Fruit fly (Drosophila melanogaster) S2 (cell line): ENCODE results near the gene Traf4.

Experiments used
- CG8478 ChIP-seq: fragments of >200 bp; optimal IDR thresholded peaks from 2 replicates; lab custom pipeline; 2018
- CTCF ChIP-seq, 2 experiments: fragments of >200 bp; optimal IDR thresholded peaks; 2 replicates each; lab custom pipeline; 2018

DNA sequence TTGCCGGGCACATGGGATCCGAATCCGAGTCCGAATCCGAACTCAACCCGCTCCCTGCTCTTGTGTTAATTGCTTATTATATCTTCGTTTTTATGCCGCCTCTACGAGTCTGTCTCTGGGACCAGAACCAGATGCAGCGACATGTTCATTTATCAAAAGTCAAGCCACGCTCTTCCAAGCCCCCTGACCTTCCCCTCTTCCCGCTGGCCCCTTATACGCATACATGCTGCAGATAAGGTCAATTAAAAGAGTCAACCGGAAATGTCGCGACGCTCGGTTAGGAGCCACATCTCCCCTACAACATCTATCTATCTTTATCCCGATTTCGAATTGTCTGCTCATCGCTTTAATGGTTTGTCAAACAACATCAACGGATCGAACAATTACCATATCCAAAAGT is 16.0 kb downstream of the Traf4 start:
- TF ChIP-seq CG8478 (lab: Kevin White, UChicago) (no peak), CTCF (optimal IDR thresholded peaks at IDR 0.05; lab: Kevin White, UChicago) (no peak)
